Fruit fly (Drosophila melanogaster) whole organism: Measurements from ENCODE around the gene CG8838.

Experiments used
- CG8478 ChIP-seq: fragments of >200 bp; optimal IDR thresholded peaks from 2 replicates; lab custom pipeline; 2018; ENCODE audit warnings: inconsistent platforms
- Dll ChIP-seq: fragments of >200 bp; optimal IDR thresholded peaks from 2 replicates; lab custom pipeline; 2017
- EcR ChIP-seq, 2 experiments: fragments of >200 bp; optimal IDR thresholded peaks; 2 replicates each; lab custom pipeline; 2017; ENCODE audit warnings: missing biosample characterization in 2 of 2, missing genetic modification characterization in 2 of 2, missing genetic modification reagents in 2 of 2
- pan ChIP-seq: fragments of >200 bp; optimal IDR thresholded peaks from 2 replicates; lab custom pipeline; 2017
- psq ChIP-seq: fragments of >200 bp; optimal IDR thresholded peaks from 2 replicates; lab custom pipeline; 2017
- usp ChIP-seq: fragments of >200 bp; optimal IDR thresholded peaks from 2 replicates; lab custom pipeline; 2017; ENCODE audit warnings: missing biosample characterization, missing genetic modification characterization, mixed read lengths

Gene CG8838

DNA sequence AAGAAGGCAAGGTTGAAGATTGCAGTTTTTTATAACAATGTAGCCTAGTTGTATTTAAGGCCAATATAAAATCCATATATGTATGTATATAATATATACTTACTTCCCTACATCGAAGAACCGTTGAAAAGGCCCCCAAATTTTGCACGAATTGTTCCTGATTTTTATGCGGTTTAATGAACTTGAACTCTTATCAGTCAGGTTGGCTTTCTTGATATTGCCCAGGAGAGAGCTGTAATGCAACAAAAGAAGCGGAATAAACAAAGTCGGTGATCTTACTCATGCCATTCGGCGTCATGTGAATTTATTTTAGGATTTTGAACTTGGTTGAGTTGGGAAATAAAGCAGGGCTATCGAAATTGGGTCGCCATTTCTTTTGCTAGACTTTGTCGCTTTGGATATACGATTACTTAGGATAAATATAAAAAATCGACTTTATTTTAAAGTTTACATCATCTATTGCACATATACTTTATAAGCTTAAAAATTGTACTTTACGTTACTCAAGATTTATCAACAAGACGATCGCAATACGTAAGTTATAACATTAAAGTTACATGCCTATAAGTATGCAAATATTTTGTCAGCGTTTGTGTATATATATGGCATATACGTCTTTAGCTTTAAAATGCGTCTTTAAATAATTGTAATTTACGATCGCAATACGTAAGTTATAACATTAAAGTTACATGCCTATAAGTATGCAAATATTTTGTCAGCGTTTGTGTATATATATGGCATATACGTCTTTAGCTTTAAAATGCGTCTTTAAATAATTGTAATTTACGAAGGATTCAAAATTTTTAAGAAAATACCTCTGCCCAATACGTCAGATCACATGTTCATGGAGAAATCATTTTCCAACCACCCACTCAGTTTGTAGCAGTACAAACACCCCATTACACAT lies at the start of gene CG8838:
Gene CG8838, plus strand, starts transcription at position 857 of the 907 bp plus-strand sequence.
- TF ChIP-seq pan (no peak), psq (lab: Kevin White, UChicago) (no peak)

DNA sequence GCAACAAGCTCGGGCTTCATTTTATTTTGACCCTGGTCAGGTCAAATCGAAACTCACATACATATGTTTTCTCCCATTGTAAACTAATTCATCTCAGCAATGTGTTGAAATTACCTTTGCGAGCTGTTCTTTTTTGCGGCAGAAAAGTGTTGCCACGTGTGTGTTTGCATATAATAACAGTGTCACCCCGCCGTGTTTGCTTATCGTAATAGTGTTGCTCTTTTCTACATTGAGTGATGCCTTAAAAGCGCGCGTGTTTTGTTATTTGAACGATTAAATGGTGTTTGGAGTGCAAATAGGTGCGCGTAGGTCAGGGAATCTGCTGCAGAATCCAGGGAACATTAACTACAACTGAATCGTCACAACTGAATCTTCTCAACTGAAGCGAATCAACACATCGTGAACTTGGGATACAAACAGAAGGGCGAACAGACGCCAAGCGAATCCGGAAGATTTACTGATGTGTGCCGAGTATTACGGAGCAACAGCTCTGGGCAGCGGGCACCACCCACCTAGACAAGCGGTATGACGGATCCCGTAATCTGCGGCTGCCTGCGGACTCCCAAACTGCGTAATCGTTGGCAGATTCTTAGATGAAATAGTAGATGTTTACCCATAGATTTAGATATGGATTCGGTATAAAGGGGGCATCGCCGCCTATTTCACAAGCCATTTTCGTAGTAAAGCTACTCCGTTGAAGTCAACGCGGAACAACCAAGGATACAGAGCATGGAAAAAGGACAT lies 48.7 kb upstream of the CG8838 start, which contains the start of gene CG15406:
Gene CG15406, plus strand, starts transcription at position 694 of the 744 bp plus-strand sequence.
- TF ChIP-seq pan: no peak
- TF ChIP-seq EcR (GFP tag; optimal IDR thresholded peaks at IDR 0.05; lab: Kevin White, UChicago): no peak
- no peak for TF ChIP-seq CG8478 (lab: Kevin White, UChicago)
- TF ChIP-seq usp (GFP tag; lab: Kevin White, UChicago): no peak

DNA sequence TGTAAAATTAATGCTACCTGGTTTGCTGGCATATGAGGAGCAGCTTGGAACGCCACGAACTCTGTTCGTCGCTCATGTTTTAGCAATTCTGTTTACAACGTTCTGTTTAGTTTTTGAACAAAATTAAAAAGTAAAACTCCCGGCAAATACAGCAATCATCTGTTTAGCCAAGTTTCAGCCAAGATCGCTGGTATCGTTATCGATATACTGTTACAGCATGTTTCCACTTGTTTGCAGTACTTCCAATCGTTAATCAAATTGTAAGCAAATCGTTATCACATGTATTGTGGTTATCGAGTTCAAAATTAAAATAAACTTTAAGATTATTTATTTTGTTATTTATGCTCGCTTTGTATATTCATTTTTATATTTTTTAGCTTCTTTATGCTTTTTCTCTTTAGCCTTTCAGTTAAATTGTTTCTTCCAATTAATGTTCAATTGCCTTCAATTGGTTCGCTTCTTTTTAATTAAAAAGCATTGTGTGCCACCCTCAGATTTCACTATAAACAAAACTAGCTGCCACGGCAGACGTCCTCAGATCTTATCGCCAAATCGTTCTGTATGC lies 37.6 kb upstream of the CG8838 start, which contains the start of the genes Fign and CG8837:
Gene Fign, minus strand, starts transcription at position 142 of the 565 bp plus-strand sequence.
Gene CG8837, plus strand, starts transcription at position 515 of the 565 bp plus-strand sequence.
- TF ChIP-seq EcR (GFP tag; optimal IDR thresholded peaks at IDR 0.05; lab: Kevin White, UChicago) (no peak), psq (lab: Kevin White, UChicago) (no peak), usp (GFP tag; lab: Kevin White, UChicago) (no peak), Dll (no peak), CG8478 (lab: Kevin White, UChicago) (no peak), pan (no peak)

DNA sequence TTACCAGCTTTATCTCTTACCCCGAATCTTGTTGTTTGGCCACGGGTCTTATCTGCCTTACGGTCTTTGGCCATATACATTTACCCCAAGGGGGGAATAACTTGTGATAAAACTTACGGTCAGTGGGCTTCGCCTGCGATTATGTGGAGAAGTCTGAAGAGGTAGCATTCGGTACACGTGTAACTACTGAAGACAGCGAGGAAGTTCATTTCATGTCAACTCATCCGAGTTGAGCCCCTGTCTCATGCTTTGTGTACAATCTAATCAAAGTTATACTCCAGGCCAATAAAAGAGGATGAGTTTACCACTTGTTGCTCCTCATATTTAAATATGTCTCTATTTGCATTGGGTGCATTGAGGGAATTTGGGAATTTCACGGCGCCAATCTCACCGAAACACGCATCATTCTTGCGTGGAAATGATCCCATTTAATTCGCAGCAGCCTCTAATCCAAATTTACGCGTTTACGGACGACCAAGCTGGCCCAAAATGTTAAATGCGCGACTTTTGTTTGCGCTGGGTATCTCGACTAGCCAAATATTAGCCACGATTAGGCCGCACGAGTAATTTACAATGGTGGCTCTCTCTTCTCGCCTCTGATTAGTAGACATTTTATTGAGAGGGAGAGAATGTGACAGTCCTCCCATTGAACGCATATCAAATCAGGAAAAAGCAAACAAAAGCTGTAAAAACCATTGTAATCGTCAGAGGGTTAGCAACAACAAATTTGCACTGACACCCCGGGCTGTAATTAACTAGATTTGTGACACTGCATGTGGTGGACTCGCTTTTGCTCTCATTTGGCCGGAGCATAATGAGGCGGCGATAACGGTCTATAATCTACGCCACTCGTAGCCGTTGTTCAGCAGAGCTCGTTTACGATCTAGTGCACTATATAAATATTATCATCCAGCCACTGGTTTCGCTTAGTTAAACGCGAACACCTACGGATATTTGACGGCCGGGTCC lies 33.8 kb upstream of the CG8838 start, which contains the start of gene CG33281:
Gene CG33281, plus strand, starts transcription at position 919 of the 969 bp plus-strand sequence.
- TF ChIP-seq psq (lab: Kevin White, UChicago) (no peak), usp (GFP tag; lab: Kevin White, UChicago) (no peak), EcR (GFP tag; optimal IDR thresholded peaks at IDR 0.05; lab: Kevin White, UChicago) (no peak), pan (no peak), Dll (no peak), CG8478 (lab: Kevin White, UChicago) (no peak)

DNA sequence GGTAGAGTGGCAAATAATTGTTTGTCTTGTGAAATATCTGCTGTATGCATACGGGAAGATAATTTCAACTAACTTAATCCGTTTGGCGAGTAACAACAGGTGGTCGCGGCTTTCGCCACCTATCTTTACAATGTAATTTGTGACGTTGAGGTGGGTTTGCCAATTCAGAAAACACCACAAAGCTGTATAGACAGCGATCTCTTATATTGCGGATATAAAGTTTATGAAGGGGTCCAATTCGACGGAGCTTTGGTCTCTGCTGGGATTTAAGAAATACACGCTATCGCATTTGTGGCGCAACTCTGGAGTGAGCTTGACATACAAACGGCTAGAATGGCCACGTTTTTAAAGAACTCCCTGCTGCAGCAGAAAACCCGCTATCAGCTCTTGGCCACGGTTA lies 29.8 kb upstream of the CG8838 start, which contains the start of gene CG33282:
Gene CG33282, plus strand, starts transcription at position 301 of the 400 bp plus-strand sequence.
- TF ChIP-seq pan (no peak), Dll (no peak), psq (lab: Kevin White, UChicago) (no peak), usp (GFP tag; lab: Kevin White, UChicago) (no peak), CG8478 (lab: Kevin White, UChicago) (no peak), EcR (GFP tag; optimal IDR thresholded peaks at IDR 0.05; lab: Kevin White, UChicago) (no peak)

DNA sequence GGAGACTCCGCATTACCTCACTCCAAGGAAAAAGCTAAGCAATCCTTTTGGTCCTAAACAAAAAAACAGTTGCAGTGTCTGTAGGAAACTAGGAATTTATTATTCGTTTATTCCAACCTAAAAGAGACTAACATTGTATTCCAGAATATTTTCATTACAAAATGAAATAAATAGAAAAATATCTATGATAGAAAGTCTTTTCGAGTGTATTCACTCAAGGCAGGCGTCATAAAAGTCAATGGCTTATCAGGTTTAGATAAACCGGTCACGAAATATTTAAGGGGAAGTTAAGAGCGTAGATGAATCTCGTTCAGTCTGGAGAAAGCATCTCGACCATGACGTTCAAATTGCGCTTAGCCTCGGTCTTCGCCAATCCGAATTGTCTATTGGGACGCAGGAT lies 26.8 kb upstream of the CG8838 start, which contains the start of gene CG3285:
Gene CG3285, plus strand, starts transcription at position 301 of the 400 bp plus-strand sequence.
- TF ChIP-seq pan (no peak), CG8478 (lab: Kevin White, UChicago) (no peak), psq (lab: Kevin White, UChicago) (no peak), Dll (no peak), EcR (GFP tag; optimal IDR thresholded peaks at IDR 0.05; lab: Kevin White, UChicago) (no peak), usp (GFP tag; lab: Kevin White, UChicago) (no peak)

DNA sequence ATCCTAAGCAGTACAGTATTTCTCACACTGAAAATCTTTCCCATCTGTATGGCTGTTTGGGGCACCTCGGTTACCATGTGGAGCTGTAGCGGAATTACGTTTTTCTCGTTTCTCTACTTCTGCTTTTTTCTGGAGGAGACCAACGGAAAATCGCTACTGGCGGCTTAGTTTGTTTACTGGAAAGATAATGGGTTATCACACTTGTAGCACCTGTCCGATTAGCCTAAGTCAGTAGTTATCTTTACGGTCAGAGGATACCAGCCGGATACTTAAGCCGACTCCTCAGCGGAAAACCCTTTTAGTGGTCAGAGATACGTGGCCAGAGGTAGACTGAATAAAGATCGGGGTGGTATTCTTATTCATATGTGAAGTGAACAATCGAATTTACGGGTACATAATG lies 24.9 kb upstream of the CG8838 start, which contains the start of gene CG15408:
Gene CG15408, plus strand, starts transcription at position 301 of the 400 bp plus-strand sequence.
- TF ChIP-seq pan (no peak), EcR (GFP tag; optimal IDR thresholded peaks at IDR 0.05; lab: Kevin White, UChicago) (no peak), psq (lab: Kevin White, UChicago) (no peak), usp (GFP tag; lab: Kevin White, UChicago) (no peak), Dll (no peak)

DNA sequence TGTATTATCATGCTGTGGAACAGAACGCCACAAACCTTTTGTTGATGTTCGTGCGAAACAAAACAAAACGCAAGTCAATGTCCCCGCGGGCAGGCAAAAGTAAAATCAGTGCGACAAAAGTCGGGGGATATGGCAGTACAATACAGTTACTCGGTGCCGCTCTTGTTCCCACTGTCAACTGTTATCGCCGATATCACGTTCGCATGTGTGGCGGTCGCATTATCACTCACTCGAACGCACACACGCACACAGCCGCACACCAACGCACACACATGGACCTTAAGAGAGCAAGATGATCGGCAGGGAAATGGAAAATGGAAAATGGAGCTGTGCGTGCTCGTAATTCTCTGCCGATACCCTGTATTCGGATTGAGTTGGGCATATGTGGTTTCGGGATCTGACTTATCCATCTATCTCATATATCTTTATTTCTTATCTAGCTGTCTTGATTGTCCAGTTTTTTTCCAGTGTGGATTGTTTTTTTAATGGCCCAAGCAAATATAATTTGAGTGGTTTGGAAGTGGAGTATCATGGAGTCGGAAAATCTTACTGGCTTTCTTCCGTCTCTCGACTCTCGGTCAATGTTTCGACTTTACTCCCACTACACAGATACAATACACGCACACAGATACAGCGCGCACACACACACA lies 18.8 kb upstream of the CG8838 start:
- TF ChIP-seq pan (peak; percentile 57), usp (GFP tag; lab: Kevin White, UChicago) (no peak)

DNA sequence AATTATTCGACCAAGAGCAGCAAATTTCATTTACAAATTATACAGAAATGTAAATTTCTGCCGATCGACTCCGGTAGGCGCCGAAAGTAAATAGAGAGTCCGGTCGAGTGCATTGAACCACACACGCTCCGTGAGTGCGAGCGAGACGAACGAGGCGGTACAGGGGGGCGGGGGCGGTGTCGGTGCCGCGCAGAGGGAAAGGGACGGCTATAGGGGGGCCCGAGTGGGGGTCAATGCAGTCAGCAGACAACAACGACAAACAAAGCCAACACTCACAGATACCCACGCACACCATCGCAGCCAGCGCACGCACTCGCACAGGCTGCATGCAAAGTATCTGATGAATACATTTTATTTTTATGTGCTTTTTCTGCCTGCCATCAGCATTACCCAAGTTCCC lies 18.0 kb upstream of the CG8838 start:
- TF ChIP-seq EcR (GFP tag; optimal IDR thresholded peaks at IDR 0.05; lab: Kevin White, UChicago): peak; percentile 96 to 97
- TF ChIP-seq CG8478 (lab: Kevin White, UChicago): no peak
- no peak for TF ChIP-seq Dll

DNA sequence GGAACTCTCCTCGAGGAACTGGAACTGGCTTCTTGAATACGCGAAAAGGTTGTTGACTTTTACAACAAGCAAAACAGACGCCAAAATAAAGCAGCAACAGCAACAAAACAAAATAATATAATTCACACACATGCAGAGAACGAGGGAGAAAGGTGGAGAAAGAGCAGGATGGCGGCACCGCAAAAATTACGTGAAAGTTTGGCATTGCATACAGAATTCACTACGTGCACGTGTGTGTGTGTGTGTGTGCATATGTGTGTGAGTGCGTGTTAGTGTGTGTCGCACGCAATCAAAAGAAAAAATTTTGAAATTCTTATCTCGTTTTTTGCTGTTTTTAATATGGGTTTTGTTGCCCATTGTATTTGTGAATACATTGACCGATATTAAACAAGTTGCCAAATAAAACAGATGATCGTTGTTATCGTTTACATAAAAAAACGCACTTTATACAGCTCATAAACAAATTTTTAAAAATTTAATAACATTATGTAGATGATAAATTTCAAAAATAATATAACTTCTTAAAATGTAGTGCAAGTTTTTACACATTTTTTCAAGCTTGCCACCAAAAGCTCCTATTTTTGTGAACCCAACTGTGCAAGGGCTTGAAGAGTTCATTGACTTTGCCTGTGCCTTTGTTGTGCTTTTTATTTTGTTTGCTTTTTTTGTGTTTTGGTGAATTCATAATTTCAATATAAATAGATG lies 16.1 kb upstream of the CG8838 start:
- TF ChIP-seq CG8478 (lab: Kevin White, UChicago) (no peak), psq (lab: Kevin White, UChicago) (no peak), EcR (GFP tag; optimal IDR thresholded peaks at IDR 0.05; lab: Kevin White, UChicago) (peak; percentile 10 to 68), pan (no peak), usp (GFP tag; lab: Kevin White, UChicago) (no peak), Dll (no peak)
